Fruit fly (Drosophila melanogaster) whole organism, larva: ENCODE data around the gene CG18088.
A peak's percentile ranks its signal among the peaks of the same experiment; 100 is the strongest.

Source experiments
- noc ChIP-seq: fragments of 200-800 bp; sonication (Bioruptor generic); optimal IDR thresholded peaks from 3 replicates; lab custom pipeline; 2019; ENCODE audit warnings: missing biosample characterization, mild to moderate bottlenecking, missing genetic modification characterization, moderate library complexity

Gene CG18088

DNA sequence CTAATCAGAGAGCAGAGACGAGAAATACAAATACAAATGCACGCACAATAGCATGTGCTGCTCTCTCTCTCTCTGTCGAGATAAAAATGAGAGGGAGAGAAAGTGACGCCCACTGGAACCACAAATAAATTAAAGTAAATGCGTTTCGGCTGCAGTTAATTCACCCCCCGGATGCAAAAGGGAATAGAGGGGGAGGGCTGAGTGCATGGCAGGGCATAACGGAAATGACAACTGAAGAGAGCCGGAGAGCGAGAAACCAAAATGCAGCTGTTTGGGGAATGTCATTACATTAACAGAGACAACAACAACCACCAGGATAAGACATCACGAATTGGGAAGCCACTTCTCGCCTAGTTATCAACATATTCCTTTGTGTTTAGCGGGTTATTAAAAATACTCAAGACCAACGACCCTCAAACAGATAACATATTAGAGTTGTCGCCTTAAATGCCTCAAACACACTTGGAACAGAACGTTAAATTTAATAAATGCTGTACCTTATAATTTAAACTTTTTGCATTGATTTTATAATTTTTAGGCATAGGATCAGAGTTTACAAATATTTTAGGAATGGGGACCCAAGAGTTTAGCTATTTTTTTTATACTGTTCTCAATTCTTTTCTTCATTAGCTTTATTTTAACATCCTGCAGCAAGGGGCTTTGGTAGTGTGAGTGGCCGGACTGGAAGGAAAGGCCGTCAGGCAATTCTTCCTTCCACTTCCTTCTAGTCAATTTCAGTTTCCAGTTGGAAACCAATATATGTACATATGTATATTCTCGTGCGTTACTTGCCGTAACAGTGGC is 17.2 kb upstream of the CG18088 start:
- TF ChIP-seq noc (tag; lab: Kevin White, UChicago): no peak

DNA sequence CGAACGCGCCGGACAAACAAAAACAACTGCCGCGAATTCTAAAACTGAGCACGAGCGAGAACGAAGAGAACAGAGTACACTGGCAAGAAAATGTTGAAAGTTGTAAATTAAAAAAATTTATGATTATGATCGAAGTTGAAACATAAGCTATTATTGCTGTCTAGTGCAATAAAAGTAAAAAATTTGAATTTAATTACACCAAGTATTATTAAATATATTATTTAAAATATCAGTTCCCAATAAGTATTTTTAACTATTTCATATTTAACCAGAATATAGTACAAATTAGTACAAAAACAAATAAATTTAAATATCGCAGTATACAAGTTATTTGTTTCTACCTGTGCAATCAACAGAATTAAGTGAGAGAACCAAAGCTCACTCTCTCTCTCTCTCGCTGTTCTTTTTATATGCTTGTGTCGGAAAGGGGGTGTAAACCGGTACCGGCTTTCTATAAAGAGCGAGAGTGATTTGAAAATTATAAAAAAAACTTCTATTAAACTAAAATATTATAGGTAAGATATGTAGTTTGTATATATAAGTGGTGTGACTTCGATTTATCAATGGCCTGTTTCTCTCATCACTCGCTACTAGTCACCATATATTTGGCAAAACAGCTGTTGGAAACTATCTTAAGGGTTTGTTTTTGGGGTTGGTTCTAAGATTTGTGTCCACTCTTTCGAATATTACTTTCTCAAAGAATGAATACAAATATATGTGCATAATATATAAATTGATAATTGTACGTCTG is 16.0 kb upstream of the CG18088 start, which contains the start of gene C1GalTA:
C1GalTA (minus strand) TSS at position 33 of the 751 bp plus-strand sequence.
- peak; percentile 99 for TF ChIP-seq noc (tag; lab: Kevin White, UChicago)

DNA sequence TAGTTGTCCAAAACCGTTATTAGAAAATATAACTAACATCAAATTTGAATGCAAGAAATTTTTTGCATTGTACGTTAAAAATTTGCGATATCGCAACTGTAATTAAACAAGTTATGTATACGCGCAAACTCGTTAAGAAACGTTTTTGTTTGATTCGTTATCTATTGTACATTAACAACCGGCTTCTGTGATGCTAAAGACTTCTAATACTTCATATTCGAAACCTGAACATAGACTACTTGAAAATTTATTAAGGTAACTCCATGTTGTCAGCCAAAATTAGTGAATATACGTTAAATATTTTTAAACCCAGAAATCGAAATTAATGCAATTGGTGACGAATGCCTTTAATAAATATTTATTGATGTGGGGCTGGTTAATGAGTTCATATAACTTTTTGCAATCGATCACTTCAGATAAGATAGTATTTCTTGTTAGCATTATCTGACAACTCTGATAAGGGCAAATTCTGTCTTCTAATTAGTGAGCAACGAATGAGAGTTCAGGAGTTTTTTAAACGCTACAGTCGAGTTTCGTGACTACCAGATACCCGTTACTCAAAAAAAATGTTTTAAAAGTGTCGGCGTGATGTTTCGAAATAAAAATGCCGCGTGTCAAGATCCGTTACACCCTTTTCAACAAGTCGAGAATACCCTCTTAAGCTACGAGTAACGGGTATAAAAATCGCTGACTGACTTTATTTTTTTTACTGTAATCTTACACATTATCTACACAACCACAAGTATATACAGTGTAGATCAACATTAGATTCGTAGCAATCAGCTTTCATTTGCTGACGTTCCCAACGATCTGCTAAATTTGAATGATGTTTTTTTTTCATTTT is 14.9 kb upstream of the CG18088 start:
- TF ChIP-seq noc (tag; lab: Kevin White, UChicago): peak; percentile 87

DNA sequence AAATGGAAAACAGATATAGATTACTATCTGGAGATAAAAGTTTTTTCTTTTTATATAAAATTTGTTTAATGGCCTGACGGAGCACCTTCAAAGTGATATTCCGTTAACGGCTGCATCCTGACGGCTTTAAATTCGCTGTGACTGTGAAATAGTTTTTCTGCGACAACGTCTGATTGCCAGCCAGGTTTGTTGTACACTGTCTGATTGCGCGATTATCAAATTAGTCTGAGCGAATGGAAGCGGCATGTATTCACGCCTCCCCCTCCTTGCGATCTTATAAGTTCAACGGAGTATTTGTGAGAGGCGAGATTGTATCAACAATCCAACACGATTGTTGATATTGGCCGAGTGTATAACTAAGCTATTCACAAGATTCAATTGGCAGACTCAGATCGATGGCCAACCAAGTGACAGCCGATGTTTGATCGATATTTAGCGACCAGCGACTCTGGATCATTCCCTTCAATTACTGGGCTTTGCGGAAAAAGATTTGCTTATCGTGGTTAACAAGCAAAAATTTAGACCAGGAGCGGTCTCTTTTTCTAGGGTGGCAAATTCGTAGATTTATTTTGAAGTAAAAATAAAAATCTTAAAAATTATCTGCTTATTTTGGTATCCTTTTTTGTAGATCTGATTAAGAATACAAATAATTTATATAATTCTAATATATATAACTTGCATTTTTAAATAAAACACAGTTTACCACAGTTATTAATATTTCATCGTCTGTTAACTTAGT is 11.6 kb upstream of the CG18088 start:
- peak; percentile 57 for TF ChIP-seq noc (tag; lab: Kevin White, UChicago)

DNA sequence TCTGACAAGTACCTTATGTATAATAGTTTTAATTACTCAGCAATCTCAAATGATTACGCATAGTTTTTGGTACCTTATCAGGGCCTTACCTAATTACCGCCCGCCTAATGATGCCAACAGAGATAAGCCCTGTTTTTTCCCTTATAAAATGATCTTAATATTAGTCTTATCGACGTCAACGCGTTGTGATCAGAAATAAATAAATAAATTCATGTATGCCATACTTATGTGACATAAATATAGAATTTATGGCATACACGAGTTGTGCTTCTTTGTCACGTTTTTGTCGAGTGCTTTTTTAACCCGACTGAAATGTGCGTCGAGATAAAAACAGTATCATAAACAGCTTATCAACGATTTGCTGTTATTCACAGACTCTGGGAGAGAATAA is 11.0 kb upstream of the CG18088 start:
- peak; percentile 1 for TF ChIP-seq noc (tag; lab: Kevin White, UChicago)

DNA sequence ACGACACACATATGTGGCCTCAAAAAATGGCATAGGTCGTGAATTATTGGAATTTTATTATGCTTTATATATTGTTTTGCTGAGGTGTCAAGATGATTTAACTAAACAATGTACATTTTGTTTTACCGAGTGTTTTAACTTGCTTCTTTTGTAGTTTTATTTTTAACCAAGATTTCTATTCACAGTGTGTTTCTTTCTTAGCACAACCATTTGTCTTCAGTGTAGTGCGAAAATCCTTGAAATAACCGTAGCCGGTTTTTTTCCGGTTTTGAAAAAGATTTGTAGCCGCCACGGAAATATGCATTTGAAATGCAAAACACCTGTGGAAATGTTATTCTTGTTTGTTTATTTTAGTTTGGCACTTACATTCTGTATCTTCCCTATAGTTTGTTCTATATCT is 10.2 kb upstream of the CG18088 start:
- no peak for TF ChIP-seq noc (tag; lab: Kevin White, UChicago)

DNA sequence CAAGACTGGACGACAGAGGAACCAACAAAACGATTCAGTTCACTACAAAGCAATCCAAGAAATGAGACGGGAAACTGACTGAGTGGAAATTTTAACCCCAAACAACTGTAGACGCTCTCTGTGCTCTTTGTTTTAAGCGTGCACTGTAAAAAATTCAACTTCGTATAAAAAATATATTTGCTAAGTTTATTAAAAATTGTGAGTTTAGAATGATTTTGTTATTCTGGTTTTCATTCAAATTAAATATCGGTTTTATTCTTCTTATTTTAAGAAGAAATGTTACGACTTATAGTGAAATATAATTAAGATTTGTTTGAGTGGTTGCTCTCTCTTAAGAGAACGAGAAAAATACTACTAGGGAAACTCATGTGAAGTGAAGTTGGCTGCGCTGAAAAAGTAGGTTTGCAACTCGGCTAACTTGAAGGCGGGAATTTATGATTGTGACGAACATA is 9.3 kb upstream of the CG18088 start:
- peak; percentile 76 for TF ChIP-seq noc (tag; lab: Kevin White, UChicago)

DNA sequence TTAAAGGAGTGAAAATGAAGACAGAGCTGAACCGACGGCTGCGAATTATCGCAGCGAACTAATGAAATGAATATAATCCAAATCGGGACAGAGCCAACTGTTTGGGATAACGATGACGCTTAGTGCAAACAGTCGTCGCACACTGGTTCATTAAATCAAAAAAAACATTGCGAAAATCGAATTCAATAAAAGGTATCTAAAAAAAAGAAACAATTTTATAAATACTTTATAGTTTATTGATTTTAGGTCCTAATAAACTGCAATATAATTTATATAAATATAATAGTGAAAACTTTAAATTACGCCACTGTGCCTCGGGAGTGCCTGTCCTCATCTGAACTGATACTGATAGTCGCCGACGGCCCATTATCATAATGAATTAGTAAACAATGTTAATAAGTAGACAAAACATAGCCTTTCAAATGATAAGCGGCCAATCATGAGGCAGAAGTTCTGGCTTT is 8.3 kb upstream of the CG18088 start, which contains the start of gene CG31886:
CG31886 (minus strand) TSS at position 51 of the 461 bp plus-strand sequence.
- peak; percentile 85 for TF ChIP-seq noc (tag; lab: Kevin White, UChicago)

DNA sequence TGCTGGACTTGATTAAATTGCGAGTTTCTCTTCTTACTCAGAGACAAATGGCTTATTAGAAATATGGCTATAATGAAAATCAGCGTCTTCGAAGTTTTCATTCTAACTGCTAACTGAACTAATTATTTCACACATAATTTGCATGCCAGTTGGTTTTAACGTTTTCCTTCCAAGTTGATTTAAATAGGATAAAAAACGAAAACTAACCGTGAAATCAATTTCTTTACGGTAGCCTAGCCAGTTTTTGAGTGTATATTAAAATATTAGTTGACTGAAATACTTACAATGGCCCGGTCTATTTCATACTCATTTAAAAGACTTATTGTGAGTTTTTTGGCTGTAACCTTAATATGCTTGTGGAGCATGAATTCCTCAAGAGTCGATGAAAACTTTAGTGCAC is 5.1 kb upstream of the CG18088 start, which contains the start of the genes CG9525 and CG32985:
CG9525 (minus strand) TSS at position 101 of the 400 bp plus-strand sequence.
CG32985 (plus strand) TSS at position 280 of the 400 bp plus-strand sequence.
- no peak for TF ChIP-seq noc (tag; lab: Kevin White, UChicago)

DNA sequence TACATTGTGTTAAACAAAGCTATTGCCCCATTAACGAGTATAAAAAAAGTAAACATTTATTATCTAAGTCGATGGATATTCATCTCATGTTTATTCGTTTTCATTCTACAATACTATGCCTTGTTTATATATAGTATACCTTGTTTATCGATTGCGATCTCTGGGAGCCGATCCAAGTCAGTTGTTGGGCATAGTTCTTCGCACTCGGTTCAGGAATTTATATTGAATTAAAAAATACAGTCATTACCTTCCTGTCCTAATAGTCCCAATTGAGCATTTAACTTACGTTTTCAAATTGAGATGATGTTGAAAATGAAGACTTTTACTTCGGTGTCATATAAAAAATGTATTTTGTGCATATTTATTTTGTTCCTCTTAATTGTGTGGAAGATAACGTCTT is 2.7 kb upstream of the CG18088 start, which contains the start of gene CG32984:
CG32984 (plus strand) TSS at position 301 of the 400 bp plus-strand sequence.
- TF ChIP-seq noc (tag; lab: Kevin White, UChicago): no peak

DNA sequence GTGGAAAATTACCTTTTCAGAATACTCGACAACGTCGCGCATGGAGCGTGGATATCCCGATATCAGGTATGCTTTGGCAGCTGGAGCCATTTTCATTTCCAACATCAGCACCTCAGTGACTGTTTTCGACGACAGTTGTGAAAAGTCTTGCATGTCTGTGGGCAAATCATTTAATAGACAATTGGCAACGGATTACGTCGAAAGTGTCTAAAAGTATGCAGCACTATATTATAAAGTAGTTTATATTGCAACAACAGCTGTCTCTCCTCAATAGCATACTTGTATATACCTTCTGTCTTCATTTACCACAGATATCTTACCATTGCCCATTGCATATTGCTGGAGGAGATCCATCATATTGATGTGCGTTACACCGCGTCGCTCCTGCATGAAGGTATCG is 5.6 kb downstream of the CG18088 start:
- no peak for TF ChIP-seq noc (tag; lab: Kevin White, UChicago)

DNA sequence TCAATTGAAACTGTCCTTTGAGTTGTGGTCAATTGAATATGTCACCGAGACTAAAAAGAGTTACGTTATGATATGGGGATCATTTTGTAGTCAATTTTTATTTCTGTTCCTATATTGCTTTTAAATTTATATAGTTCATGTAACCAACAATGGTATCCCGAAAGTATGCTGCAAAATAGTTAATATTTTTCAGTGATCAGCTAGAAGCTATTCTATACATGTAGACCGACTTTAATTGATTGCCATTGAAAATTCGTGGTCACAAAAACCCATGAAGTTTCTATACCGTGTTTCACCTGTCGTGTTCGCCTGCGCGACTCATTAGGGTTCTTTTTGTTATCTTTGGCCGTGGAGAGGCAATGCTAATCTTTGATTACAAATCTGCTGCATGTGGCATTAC is 7.2 kb downstream of the CG18088 start:
- TF ChIP-seq noc (tag; lab: Kevin White, UChicago): no peak

DNA sequence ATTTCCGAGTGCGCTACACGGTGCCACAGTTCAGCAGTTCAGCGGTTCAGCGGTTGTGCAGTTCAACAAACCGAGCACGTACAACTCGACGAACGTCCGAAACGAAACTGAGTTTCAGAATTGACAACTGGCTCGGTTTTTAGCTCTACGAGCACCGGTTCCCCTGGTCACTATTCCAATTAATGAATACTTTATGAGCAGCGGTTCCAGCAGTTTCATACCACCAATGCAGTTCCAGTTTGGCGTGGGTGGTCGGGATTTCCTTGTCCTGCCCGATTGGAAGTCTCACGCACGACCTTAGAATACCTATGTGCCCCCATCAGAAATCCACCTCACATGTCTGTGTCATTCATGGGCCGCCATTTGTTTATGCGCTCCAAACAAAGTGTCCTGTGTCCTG is 8.0 kb downstream of the CG18088 start, which contains the start of gene CG9541:
CG9541 (minus strand) TSS at position 101 of the 400 bp plus-strand sequence.
- TF ChIP-seq noc (tag; lab: Kevin White, UChicago): no peak

DNA sequence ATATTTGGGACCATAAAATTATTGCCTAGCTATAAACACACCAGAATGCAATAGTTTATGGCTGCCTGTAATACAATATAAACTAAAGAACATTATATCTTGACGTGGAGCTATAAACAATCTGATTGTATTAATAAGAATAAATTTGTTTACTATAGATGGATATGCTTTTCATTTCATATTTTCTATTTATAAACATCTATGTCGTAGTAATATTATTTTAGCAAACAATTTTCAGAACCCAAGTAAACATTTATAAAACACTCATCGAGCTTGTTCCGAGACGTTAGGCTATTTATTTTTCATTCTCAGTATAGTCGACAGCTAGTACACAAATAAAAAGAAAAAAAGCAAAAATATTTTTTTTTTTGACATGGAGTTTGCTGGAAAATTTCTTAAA is 13.0 kb downstream of the CG18088 start, which contains the start of gene CG18662:
CG18662 (plus strand) TSS at position 301 of the 400 bp plus-strand sequence.
- no peak for TF ChIP-seq noc (tag; lab: Kevin White, UChicago)
